Worm (Caenorhabditis elegans): Measurements from ENCODE around the gene ocam-1.

ce11 chrV:14167629-14168028 lies at the start of gene ocam-1:
- TF ChIP-seq lin-40 (tag; optimal IDR thresholded peaks at IDR 0.05) (no peak), hmg-20 (GFP tag; IDR thresholded peaks at IDR 0.05) (no peak), cebp-2 (GFP tag; IDR thresholded peaks at IDR 0.05) (no peak), hsf-1 (GFP tag; IDR thresholded peaks at IDR 0.05) (no peak), hmg-1.2 (GFP tag; IDR thresholded peaks at IDR 0.05) (no peak), nhr-120 (GFP tag; IDR thresholded peaks at IDR 0.05) (no peak), nhr-179 (tag; optimal IDR thresholded peaks at IDR 0.05) (no peak), snpc-4 (GFP tag; optimal IDR thresholded peaks at IDR 0.05) (no peak), snpc-4 (tag; optimal IDR thresholded peaks at IDR 0.05) (no peak)

Data from whole organism, young adult.